1 worm cellular context compared by ENCODE assay signal in the genomic region with DNA sequence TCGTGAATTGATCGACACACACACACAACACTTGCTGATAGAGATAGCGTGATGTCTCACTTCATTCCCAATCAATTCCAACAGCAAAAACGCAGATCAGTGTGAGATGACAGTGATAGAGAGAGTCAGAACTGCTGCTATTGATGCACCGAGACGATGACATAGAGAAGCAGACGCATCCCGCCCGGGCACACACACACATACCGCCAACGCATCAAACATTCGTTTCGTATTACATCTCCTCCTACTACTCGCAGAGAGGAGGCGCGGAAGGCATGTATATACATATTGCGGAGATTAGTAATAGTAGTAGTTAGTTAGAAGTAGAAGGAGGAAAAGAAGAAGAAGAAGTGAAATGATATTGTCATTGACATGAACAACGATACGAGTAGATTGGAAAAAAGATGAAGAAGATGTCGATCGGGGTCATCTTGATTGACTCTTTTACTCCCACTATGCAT.
A peak's percentile ranks its signal among the peaks of the same experiment; 100 is the strongest.
TF ChIP-seq lines count a peak whose summit lies in the region.

No protein-coding gene starts in this region.

TF ChIP-seq in whole organism, L1 larva, 84 proteins besides CTCF, POLR2A, EP300 and RAD21 (continued from another document):
- peak; percentile 33 to 43 for TF ChIP-seq efl-1 (optimal IDR thresholded peaks at IDR 0.05; lab: Kevin White, UChicago)
- TF ChIP-seq efl-1 (GFP tag; optimal IDR thresholded peaks at IDR 0.05 in 1 of 2; lab: Kevin White, UChicago), result no peak
- no peak for TF ChIP-seq nhr-28 (tag; optimal IDR thresholded peaks at IDR 0.05; lab: Kevin White, UChicago)
- TF ChIP-seq nhr-85 (tag; lab: Kevin White, UChicago), result peak; percentile 87
- no peak for TF ChIP-seq tlp-1 (tag; optimal IDR thresholded peaks at IDR 0.05; lab: Kevin White, UChicago)
- no peak for TF ChIP-seq lin-13 (GFP tag; optimal IDR thresholded peaks at IDR 0.05; lab: Kevin White, UChicago)
- peak; percentile 2 to 38 for TF ChIP-seq egl-27 (tag; optimal IDR thresholded peaks at IDR 0.05; lab: Kevin White, UChicago)
- TF ChIP-seq xbp-1 (tag; optimal IDR thresholded peaks at IDR 0.05; lab: Kevin White, UChicago), result peak; percentile 25
- peak; percentile 61 for TF ChIP-seq nhr-19 (GFP tag; conservative IDR thresholded peaks at IDR 0.05; lab: Robert Waterston, UW)
- TF ChIP-seq pqm-1 (tag; optimal IDR thresholded peaks at IDR 0.05; lab: Kevin White, UChicago), result no peak
- no peak for TF ChIP-seq lin-15B (tag; optimal IDR thresholded peaks at IDR 0.05; lab: Kevin White, UChicago)
- TF ChIP-seq mep-1 (tag; optimal IDR thresholded peaks at IDR 0.05; lab: Kevin White, UChicago), result peak; percentile 59
- TF ChIP-seq C04F5.9 (tag; optimal IDR thresholded peaks at IDR 0.05; lab: Kevin White, UChicago), result no peak
- no peak for TF ChIP-seq unc-86 (tag; optimal IDR thresholded peaks at IDR 0.05; lab: Kevin White, UChicago)
- peak; percentile 72 for TF ChIP-seq nhr-20 (tag; optimal IDR thresholded peaks at IDR 0.05; lab: Kevin White, UChicago)
- peak; percentile 32 for TF ChIP-seq skn-1 (tag; optimal IDR thresholded peaks at IDR 0.05; lab: Kevin White, UChicago)
- no peak for TF ChIP-seq F16B12.6 (tag; optimal IDR thresholded peaks at IDR 0.05; lab: Kevin White, UChicago)
- TF ChIP-seq vab-15 (tag; optimal IDR thresholded peaks at IDR 0.05; lab: Kevin White, UChicago), result no peak
- TF ChIP-seq ceh-82 (tag; optimal IDR thresholded peaks at IDR 0.05; lab: Kevin White, UChicago), result peak in 2 of 3 experiments; percentile 18 to 35
